Fruit fly (Drosophila melanogaster) whole organism, embryonic: ENCODE measurements around the gene Capa.
A peak's percentile ranks its signal among the peaks of the same experiment; 100 is the strongest.

ENCODE experiments used
- Blimp-1 ChIP-seq: fragments of 200-800 bp; sonication (Bioruptor generic); optimal IDR thresholded peaks from 3 replicates; lab custom pipeline; 2018; ENCODE audit warnings: missing biosample characterization, missing genetic modification characterization, mild to moderate bottlenecking, moderate library complexity, missing genetic modification reagents
- CG11456 ChIP-seq: fragments of 200-800 bp; sonication (Bioruptor generic); IDR thresholded peaks from 3 replicates; pipeline ENCODE4 v1.3.6; 2022; ENCODE audit warnings: missing biosample characterization, missing genetic modification characterization
- CG11504 ChIP-seq: fragments of 200-800 bp; sonication (Bioruptor generic); optimal IDR thresholded peaks from 3 replicates; lab custom pipeline; 2019; ENCODE audit warnings: missing biosample characterization, mild to moderate bottlenecking, missing genetic modification characterization, moderate library complexity
- CG12769 ChIP-seq: fragments of 200-800 bp; sonication (Bioruptor generic); optimal IDR thresholded peaks from 2 replicates; lab custom pipeline; 2019; ENCODE audit warnings: missing biosample characterization, mild to moderate bottlenecking, missing genetic modification characterization, moderate library complexity
- CG13123 ChIP-seq: fragments of 200-800 bp; sonication (Bioruptor generic); optimal IDR thresholded peaks from 2 replicates; lab custom pipeline; 2016; ENCODE audit warnings: missing biosample characterization, missing genetic modification characterization
- CG14860 ChIP-seq: fragments of 200-800 bp; sonication (Bioruptor generic); IDR thresholded peaks from 3 replicates; pipeline ENCODE4 v1.3.6; 2022; ENCODE audit warnings: missing biosample characterization, missing genetic modification characterization; ENCODE audit not compliant: partially characterized antibody
- CG17361 ChIP-seq: fragments of 200-800 bp; sonication (Bioruptor generic); IDR thresholded peaks from 3 replicates; pipeline ENCODE4 v1.3.6; 2022; ENCODE audit warnings: missing biosample characterization, missing genetic modification characterization
- CG17568 ChIP-seq: fragments of 200-800 bp; sonication (Bioruptor generic); optimal IDR thresholded peaks from 2 replicates; lab custom pipeline; 2018; ENCODE audit warnings: missing biosample characterization, mild to moderate bottlenecking, missing genetic modification characterization, moderate library complexity
- CG18262 ChIP-seq: fragments of 200-800 bp; optimal IDR thresholded peaks from 3 replicates; lab custom pipeline; 2019; ENCODE audit warnings: missing biosample characterization, mild to moderate bottlenecking, missing genetic modification characterization, moderate library complexity
- CG34376 ChIP-seq: fragments of 200-800 bp; sonication (Bioruptor generic); optimal IDR thresholded peaks from 2 replicates; lab custom pipeline; 2018; ENCODE audit warnings: missing biosample characterization, mild to moderate bottlenecking, missing genetic modification characterization
- CG3847 ChIP-seq: fragments of 200-800 bp; sonication (Bioruptor generic); IDR thresholded peaks from 2 replicates; pipeline ENCODE4 v1.3.6; 2022; ENCODE audit warnings: missing biosample characterization, missing genetic modification characterization
- CG4820 ChIP-seq: fragments of 200-800 bp; sonication (Bioruptor generic); optimal IDR thresholded peaks from 3 replicates; lab custom pipeline; 2016; ENCODE audit warnings: missing biosample characterization, missing genetic modification characterization
- CG5180 ChIP-seq: fragments of 200-800 bp; sonication (Bioruptor generic); optimal IDR thresholded peaks from 3 replicates; lab custom pipeline; 2017; ENCODE audit warnings: missing biosample characterization, missing genetic modification characterization, mild to moderate bottlenecking, moderate library complexity, missing genetic modification reagents
- CG6654 ChIP-seq: fragments of 200-800 bp; sonication (Bioruptor generic); optimal IDR thresholded peaks from 2 replicates; lab custom pipeline; 2017; ENCODE audit warnings: missing biosample characterization, mild to moderate bottlenecking, missing genetic modification characterization
- CG7271 ChIP-seq: fragments of 200-800 bp; sonication (Bioruptor generic); optimal IDR thresholded peaks from 2 replicates; lab custom pipeline; 2018; ENCODE audit warnings: missing biosample characterization, mild to moderate bottlenecking, missing genetic modification characterization, moderate library complexity
- CG7357 ChIP-seq: fragments of 200-800 bp; sonication (Bioruptor generic); IDR thresholded peaks from 3 replicates; pipeline ENCODE4 v1.3.6; 2022; ENCODE audit warnings: missing biosample characterization, missing genetic modification characterization
- CG7786 ChIP-seq: fragments of 200-800 bp; sonication (Bioruptor generic); optimal IDR thresholded peaks from 2 replicates; lab custom pipeline; 2016; ENCODE audit warnings: missing biosample characterization, missing genetic modification characterization
- CG9797 ChIP-seq: fragments of 200-800 bp; sonication (Bioruptor generic); optimal IDR thresholded peaks from 3 replicates; lab custom pipeline; 2018; ENCODE audit warnings: missing biosample characterization, mild to moderate bottlenecking, missing genetic modification characterization
- Chrac-16 ChIP-seq: fragments of 200-800 bp; sonication (Bioruptor generic); optimal IDR thresholded peaks from 3 replicates; lab custom pipeline; 2016; ENCODE audit warnings: missing biosample characterization, missing genetic modification characterization
- CoRest ChIP-seq: fragments of 200-800 bp; sonication (Bioruptor generic); optimal IDR thresholded peaks from 3 replicates; lab custom pipeline; 2018; ENCODE audit warnings: missing biosample characterization, mild to moderate bottlenecking, missing genetic modification characterization, moderate library complexity
- Deaf1 ChIP-seq: fragments of 200-800 bp; optimal IDR thresholded peaks from 3 replicates; lab custom pipeline; 2019; ENCODE audit warnings: missing biosample characterization, mild to moderate bottlenecking, missing genetic modification characterization, moderate library complexity
- Dref ChIP-seq: fragments of 200-800 bp; sonication (Bioruptor generic); IDR thresholded peaks from 2 replicates; pipeline ENCODE4 v1.3.6; 2022; ENCODE audit warnings: missing biosample characterization, missing genetic modification characterization
- Ets97D ChIP-seq: fragments of 200-800 bp; sonication (Bioruptor generic); optimal IDR thresholded peaks from 3 replicates; lab custom pipeline; 2016; ENCODE audit warnings: missing biosample characterization, missing genetic modification characterization
- HLH4C ChIP-seq: fragments of 200-800 bp; sonication (Bioruptor generic); IDR thresholded peaks from 3 replicates; pipeline ENCODE4 v1.3.6; 2022; ENCODE audit warnings: missing biosample characterization, missing genetic modification characterization; ENCODE audit not compliant: partially characterized antibody
- Hey ChIP-seq: fragments of 200-800 bp; sonication (Bioruptor generic); optimal IDR thresholded peaks from 3 replicates; lab custom pipeline; 2018; ENCODE audit warnings: missing biosample characterization, mild to moderate bottlenecking, missing genetic modification characterization
- Lim3 ChIP-seq: fragments of 200-800 bp; sonication (Bioruptor generic); IDR thresholded peaks from 2 replicates; pipeline ENCODE4 v1.3.6; 2022; ENCODE audit warnings: missing biosample characterization, missing genetic modification characterization
- Lpt ChIP-seq: fragments of >200 bp; optimal IDR thresholded peaks from 2 replicates; lab custom pipeline; 2018; ENCODE audit warnings: missing biosample characterization, missing genetic modification characterization
- Mes4 ChIP-seq: fragments of 200-800 bp; sonication (Bioruptor generic); optimal IDR thresholded peaks from 2 replicates; lab custom pipeline; 2016; ENCODE audit warnings: missing biosample characterization, missing genetic modification characterization
- Opbp ChIP-seq: fragments of 200-800 bp; sonication (Bioruptor generic); IDR thresholded peaks from 3 replicates; pipeline ENCODE4 v1.3.6; 2022; ENCODE audit warnings: missing biosample characterization, missing genetic modification characterization; ENCODE audit not compliant: partially characterized antibody
- al ChIP-seq: fragments of 200-800 bp; sonication (Bioruptor generic); IDR thresholded peaks from 2 replicates; pipeline ENCODE4 v1.3.6; 2022; ENCODE audit warnings: missing biosample characterization, missing genetic modification characterization
- ara ChIP-seq: fragments of 200-800 bp; sonication (Bioruptor generic); IDR thresholded peaks from 2 replicates; pipeline ENCODE4 v1.3.6; 2022; ENCODE audit warnings: missing biosample characterization, missing genetic modification characterization
- bigmax ChIP-seq: fragments of 200-800 bp; sonication (Bioruptor generic); optimal IDR thresholded peaks from 2 replicates; lab custom pipeline; 2018; ENCODE audit warnings: missing biosample characterization, mild to moderate bottlenecking, missing genetic modification characterization
- bsh ChIP-seq, 2 experiments: fragments of 200-800 bp; sonication (Bioruptor generic); optimal IDR thresholded peaks; 2 replicates each; lab custom pipeline; 2017 to 2018; ENCODE audit warnings: mild to moderate bottlenecking in 2 of 2, missing biosample characterization in 2 of 2, missing genetic modification characterization in 2 of 2, moderate library complexity in 1 of 2
- dmrt99B ChIP-seq: fragments of 200-800 bp; sonication (Bioruptor generic); optimal IDR thresholded peaks from 2 replicates; lab custom pipeline; 2018; ENCODE audit warnings: missing biosample characterization, mild to moderate bottlenecking, missing genetic modification characterization, moderate library complexity
- dysf ChIP-seq: fragments of 200-800 bp; sonication (Bioruptor generic); IDR thresholded peaks from 3 replicates; pipeline ENCODE4 v1.3.6; 2022; ENCODE audit warnings: missing biosample characterization, missing genetic modification characterization
- eyg ChIP-seq: fragments of 200-800 bp; sonication (Bioruptor generic); optimal IDR thresholded peaks from 3 replicates; lab custom pipeline; 2016; ENCODE audit warnings: missing biosample characterization, missing genetic modification characterization
- gem ChIP-seq: fragments of 200-800 bp; sonication (Bioruptor generic); optimal IDR thresholded peaks from 2 replicates; lab custom pipeline; 2019; ENCODE audit warnings: missing biosample characterization, mild to moderate bottlenecking, missing genetic modification characterization, moderate library complexity
- gfzf ChIP-seq: fragments of 200-800 bp; sonication (Bioruptor generic); optimal IDR thresholded peaks from 2 replicates; lab custom pipeline; 2016; ENCODE audit warnings: missing biosample characterization, mild to moderate bottlenecking, missing genetic modification characterization, moderate library complexity
- grn ChIP-seq: fragments of 200-800 bp; sonication (Bioruptor generic); optimal IDR thresholded peaks from 3 replicates; lab custom pipeline; 2017; ENCODE audit warnings: missing biosample characterization, missing genetic modification characterization
- insv ChIP-seq, 2 experiments: fragments of 200-800 bp; sonication (Bioruptor generic); optimal IDR thresholded peaks; 3 replicates each; lab custom pipeline; 2016 to 2018; ENCODE audit warnings: missing biosample characterization in 2 of 2, missing genetic modification characterization in 2 of 2
- kay ChIP-seq: fragments of 200-800 bp; sonication (Bioruptor generic); optimal IDR thresholded peaks from 2 replicates; lab custom pipeline; 2016; ENCODE audit warnings: missing biosample characterization, missing genetic modification characterization
- knrl ChIP-seq: fragments of 200-800 bp; sonication (Bioruptor generic); IDR thresholded peaks from 3 replicates; pipeline ENCODE4 v1.3.6; 2022; ENCODE audit warnings: missing biosample characterization, missing genetic modification characterization; ENCODE audit not compliant: partially characterized antibody
- pb ChIP-seq: fragments of 200-800 bp; sonication (Bioruptor generic); optimal IDR thresholded peaks from 3 replicates; lab custom pipeline; 2016; ENCODE audit warnings: missing biosample characterization, missing genetic modification characterization
- row ChIP-seq: fragments of 200-800 bp; sonication (Bioruptor generic); IDR thresholded peaks from 3 replicates; pipeline ENCODE4 v1.3.6; 2022; ENCODE audit warnings: missing biosample characterization, missing genetic modification characterization
- slbo ChIP-seq: fragments of 200-800 bp; sonication (Bioruptor generic); IDR thresholded peaks from 2 replicates; pipeline ENCODE4 v1.3.6; 2022; ENCODE audit warnings: missing biosample characterization, missing genetic modification characterization
- sna ChIP-seq: fragments of 200-800 bp; sonication (Bioruptor generic); IDR thresholded peaks from 2 replicates; pipeline ENCODE4 v1.3.6; 2022; ENCODE audit warnings: missing biosample characterization, missing genetic modification characterization; ENCODE audit not compliant: partially characterized antibody
- so ChIP-seq: fragments of 200-800 bp; sonication (Bioruptor generic); IDR thresholded peaks from 3 replicates; pipeline ENCODE4 v1.3.6; 2022; ENCODE audit warnings: missing biosample characterization, missing genetic modification characterization
- tll ChIP-seq, 2 experiments: fragments of 200-800 bp in 1 of 2; fragments of >200 bp in 1 of 2; sonication (Bioruptor generic) in 1 of 2; optimal IDR thresholded peaks; 2 replicates each; lab custom pipeline; 2017 to 2019; ENCODE audit warnings: missing biosample characterization in 2 of 2, missing genetic modification characterization in 2 of 2, mild to moderate bottlenecking in 1 of 2, moderate library complexity in 1 of 2
- unpg ChIP-seq: fragments of 200-800 bp; sonication (Bioruptor generic); optimal IDR thresholded peaks from 3 replicates; lab custom pipeline; 2018; ENCODE audit warnings: missing biosample characterization, mild to moderate bottlenecking, missing genetic modification characterization, moderate library complexity
- wor ChIP-seq: fragments of 200-800 bp; sonication (Bioruptor generic); IDR thresholded peaks from 2 replicates; pipeline ENCODE4 v1.3.6; 2022; ENCODE audit warnings: missing biosample characterization, missing genetic modification characterization

Gene Capa

DNA sequence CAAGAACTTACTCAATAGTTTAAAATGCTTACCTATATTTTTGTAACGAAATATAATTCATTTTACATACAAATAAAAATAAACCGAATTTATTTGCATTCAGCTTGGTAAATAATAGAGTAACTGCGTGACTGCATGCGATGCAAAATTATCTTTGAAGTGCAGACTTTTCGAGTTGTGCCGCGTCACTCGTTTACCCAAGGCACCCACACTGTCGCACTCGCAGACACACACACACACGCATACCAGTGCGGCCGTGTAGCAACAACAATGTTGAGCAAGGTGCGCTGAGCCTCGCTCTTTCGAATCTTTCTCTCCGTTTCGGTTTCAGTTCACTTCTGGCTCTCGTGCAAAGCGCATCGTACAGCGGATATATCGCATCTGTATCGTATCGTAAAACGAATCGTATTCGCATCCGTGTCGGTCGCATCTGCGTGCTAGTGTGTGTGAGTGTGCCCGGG, 37.4 kb downstream of the Capa start, which contains the start of gene CG31038 (continued):
- TF ChIP-seq CG17568 (GFP tag; lab: Kevin White, UChicago) (no peak), CoRest (tag; lab: Kevin White, UChicago) (no peak), HLH4C (GFP tag; lab: Robert Waterston, UW) (peak; percentile 42; the same call in 1 of the 3 replicates), sna (GFP tag; lab: Robert Waterston, UW) (0 out of 2 replicates have a peak, but pooled peaks have one; percentile 30), Mes4 (GFP tag; lab: Kevin White, UChicago) (no peak), Ets97D (GFP tag; lab: Kevin White, UChicago) (no peak), gfzf (GFP tag; lab: Kevin White, UChicago) (no peak), Hey (tag; lab: Kevin White, UChicago) (no peak), row (GFP tag; lab: Robert Waterston, UW) (peak; percentile 41; the same call in 2 of the 3 replicates), Chrac-16 (GFP tag; lab: Kevin White, UChicago) (no peak), bigmax (GFP tag; lab: Kevin White, UChicago) (no peak), CG14860 (GFP tag; lab: Robert Waterston, UW) (no peak), dmrt99B (peak; percentile 40), CG4820 (no peak), bsh (GFP tag; optimal IDR thresholded peaks at IDR 0.05; lab: Kevin White, UChicago) (no peak), CG7786 (GFP tag; lab: Kevin White, UChicago) (no peak), unpg (GFP tag; lab: Kevin White, UChicago) (no peak), al (no peak), ara (GFP tag; lab: Robert Waterston, UW) (peak; percentile 61; the same call in 1 of the 2 replicates), CG9797 (no peak), wor (GFP tag; lab: Robert Waterston, UW) (no peak), Deaf1 (tag; lab: Kevin White, UChicago) (peak; percentile 78), CG12769 (tag; lab: Kevin White, UChicago) (peak; percentile 37), CG18262 (tag; lab: Kevin White, UChicago) (peak; percentile 37), CG7271 (tag; lab: Kevin White, UChicago) (no peak), slbo (peak; percentile 33; the same call in 1 of the 2 replicates), Lpt (no peak), Lim3 (no peak), kay (GFP tag; lab: Kevin White, UChicago) (peak; percentile 43), Dref (GFP tag; lab: Robert Waterston, UW) (no peak), pb (peak; percentile 8), so (GFP tag; lab: Robert Waterston, UW) (peak; percentile 75; the same call in 2 of the 3 replicates), grn (GFP tag; lab: Kevin White, UChicago) (peak; percentile 60), knrl (GFP tag; lab: Robert Waterston, UW) (no peak), CG5180 (GFP tag; lab: Kevin White, UChicago) (peak; percentile 23), CG6654 (GFP tag; lab: Kevin White, UChicago) (no peak), CG11504 (no peak), tll (GFP tag; optimal IDR thresholded peaks at IDR 0.05; lab: Kevin White, UChicago) (peak in 1 of 2 experiments; percentile 25), CG13123 (GFP tag; lab: Kevin White, UChicago) (no peak), CG7357 (no peak), CG34376 (no peak), Blimp-1 (GFP tag; lab: Kevin White, UChicago) (peak; percentile 4), CG11456 (no peak), insv (GFP tag; optimal IDR thresholded peaks at IDR 0.05; lab: Kevin White, UChicago) (no peak), CG17361 (no peak), dysf (no peak), CG3847 (GFP tag; lab: Robert Waterston, UW) (no peak), gem (tag; lab: Kevin White, UChicago) (no peak), Opbp (GFP tag; lab: Robert Waterston, UW) (peak; percentile 62; the same call in 2 of the 3 replicates), eyg (GFP tag; lab: Kevin White, UChicago) (no peak)
